Fruit fly (Drosophila melanogaster): Measurements from ENCODE around the gene Mst84Dc.

The Mst84Dc gene

dm6 chr3R:7364573-7364972 is at the start of gene Mst84Dc:
TSS of gene Mst84Dc (minus strand) at chr3R:7364673.
- no peak for TF ChIP-seq CG17801 (GFP tag; optimal IDR thresholded peaks at IDR 0.05; ENCODE audit: partially characterized antibody)

dm6 chr3R:7406569-7406968 is 42.1 kb upstream of the Mst84Dc start, which contains the start of gene Ir84a:
TSS of gene Ir84a (plus strand) at chr3R:7406869.
- TF ChIP-seq CG17801 (GFP tag; optimal IDR thresholded peaks at IDR 0.05; ENCODE audit: partially characterized antibody): no peak

DNA sequence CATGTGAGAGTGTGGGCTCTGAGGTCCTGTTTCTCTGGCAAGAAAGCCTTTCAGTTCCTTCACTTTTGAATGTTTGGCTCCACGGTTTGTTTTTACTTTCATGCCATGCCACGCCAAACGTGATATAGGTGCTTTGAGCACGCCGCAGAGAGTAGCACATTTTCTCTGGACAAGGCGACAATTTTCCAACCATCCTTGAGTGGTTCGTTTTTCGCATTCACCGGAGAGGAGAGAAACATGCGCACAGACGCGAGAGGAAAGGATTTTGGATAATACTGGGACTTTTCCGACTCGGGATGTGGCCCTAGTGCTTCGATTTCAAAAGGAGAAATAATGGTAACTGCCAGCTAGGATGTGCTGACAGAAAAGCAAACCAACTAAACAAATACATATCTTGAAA is 29.6 kb upstream of the Mst84Dc start:
- TF ChIP-seq CG17801 (GFP tag; optimal IDR thresholded peaks at IDR 0.05; ENCODE audit: partially characterized antibody): no peak

- no peak for TF ChIP-seq CG17801 (GFP tag; optimal IDR thresholded peaks at IDR 0.05; ENCODE audit: partially characterized antibody)
Measured at dm6 chr3R:7391113-7391512, 26.6 kb upstream of the Mst84Dc start, which contains the start of gene CG42650. TSS of gene CG42650 (plus strand) at chr3R:7391413.

DNA sequence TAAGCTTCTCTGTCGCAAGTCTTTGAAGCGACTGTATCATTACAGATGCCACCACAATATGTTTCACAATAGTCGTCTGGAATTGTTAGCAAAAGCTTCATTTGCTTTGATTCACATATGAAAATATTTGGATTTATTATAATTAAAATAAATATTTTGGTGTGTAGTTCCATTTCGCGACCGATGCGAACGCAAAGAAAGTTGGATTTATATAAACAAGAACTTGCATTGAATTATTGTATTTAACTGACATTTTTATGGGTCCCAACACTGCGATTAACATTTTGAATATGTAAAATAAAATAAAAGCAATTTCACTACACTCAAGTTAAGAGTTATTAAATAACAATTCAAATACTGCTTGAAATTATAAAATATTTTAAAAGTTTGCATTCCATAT is 4.7 kb upstream of the Mst84Dc start, which contains the start of gene MstProx:
Gene MstProx (minus strand): TSS at position 101 of the 400 bp plus-strand sequence.
- no peak for TF ChIP-seq CG17801 (GFP tag; optimal IDR thresholded peaks at IDR 0.05; ENCODE audit: partially characterized antibody)

dm6 chr3R:7365527-7365926 is 1.1 kb upstream of the Mst84Dc start, which contains the start of the genes Mst84Db and Mst84Da:
TSS of gene Mst84Db (minus strand) at chr3R:7365627.
TSS of gene Mst84Da (plus strand) at chr3R:7365850.
- TF ChIP-seq CG17801 (GFP tag; optimal IDR thresholded peaks at IDR 0.05; ENCODE audit: partially characterized antibody): no peak

DNA sequence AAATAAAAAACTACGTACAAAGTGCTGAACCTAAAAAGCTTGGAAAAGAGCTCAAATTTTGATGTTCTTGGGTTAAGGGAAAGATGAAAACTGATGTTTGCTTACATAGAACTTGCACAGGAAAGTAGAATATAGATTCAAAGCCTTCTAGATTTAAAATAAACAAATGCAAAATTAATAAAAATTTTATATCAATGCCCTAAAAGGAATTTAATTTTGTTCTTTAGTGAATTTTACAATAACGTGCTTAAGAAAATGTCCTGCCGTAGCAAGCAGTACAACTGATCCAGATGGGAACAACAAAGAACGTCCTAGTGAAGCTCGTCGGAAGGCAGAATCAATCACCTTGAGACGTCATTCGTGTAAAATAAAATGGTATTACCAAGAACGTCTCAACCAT is 800 bp downstream of the Mst84Dc start, which contains the start of gene Mst84Dd:
Gene Mst84Dd (minus strand): TSS at position 101 of the 400 bp plus-strand sequence.
- no peak for TF ChIP-seq CG17801 (GFP tag; optimal IDR thresholded peaks at IDR 0.05; ENCODE audit: partially characterized antibody)

dm6 chr3R:7362023-7362422 is 2.5 kb downstream of the Mst84Dc start, which contains the start of gene CG17944:
TSS of gene CG17944 (minus strand) at chr3R:7362123.
- TF ChIP-seq CG17801 (GFP tag; optimal IDR thresholded peaks at IDR 0.05; ENCODE audit: partially characterized antibody): no peak

dm6 chr3R:7349452-7349851 is 15.0 kb downstream of the Mst84Dc start, which contains the start of gene CG43290:
TSS of gene CG43290 (minus strand) at chr3R:7349552.
- no peak for TF ChIP-seq CG17801 (GFP tag; optimal IDR thresholded peaks at IDR 0.05; ENCODE audit: partially characterized antibody)

DNA sequence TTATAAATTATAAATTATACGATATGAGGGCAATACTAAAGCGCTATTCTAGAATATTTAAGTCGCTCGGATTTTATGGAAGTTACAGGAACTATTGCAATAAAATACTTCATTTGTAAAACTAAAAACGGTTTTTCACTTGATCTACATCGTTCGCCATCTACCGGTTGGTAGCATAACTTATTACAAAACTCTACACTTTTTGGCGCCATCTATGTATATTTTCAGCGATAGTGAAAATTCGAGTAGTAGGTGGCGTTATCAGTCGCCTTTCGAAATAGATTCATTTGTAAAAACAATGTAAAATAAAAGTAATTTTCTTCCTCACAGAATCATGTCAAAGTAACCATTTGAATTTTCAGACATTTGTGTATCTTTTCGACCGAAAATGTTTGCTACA is 18.0 kb downstream of the Mst84Dc start, which contains the start of gene nxf4:
Gene nxf4 (plus strand): TSS at position 286 of the 400 bp plus-strand sequence.
- no peak for TF ChIP-seq CG17801 (GFP tag; optimal IDR thresholded peaks at IDR 0.05; ENCODE audit: partially characterized antibody)

dm6 chr3R:7344769-7345168 is 19.7 kb downstream of the Mst84Dc start, which contains the start of gene CG31496:
TSS of gene CG31496 (plus strand) at chr3R:7345069.
- TF ChIP-seq CG17801 (GFP tag; optimal IDR thresholded peaks at IDR 0.05; ENCODE audit: partially characterized antibody): no peak

DNA sequence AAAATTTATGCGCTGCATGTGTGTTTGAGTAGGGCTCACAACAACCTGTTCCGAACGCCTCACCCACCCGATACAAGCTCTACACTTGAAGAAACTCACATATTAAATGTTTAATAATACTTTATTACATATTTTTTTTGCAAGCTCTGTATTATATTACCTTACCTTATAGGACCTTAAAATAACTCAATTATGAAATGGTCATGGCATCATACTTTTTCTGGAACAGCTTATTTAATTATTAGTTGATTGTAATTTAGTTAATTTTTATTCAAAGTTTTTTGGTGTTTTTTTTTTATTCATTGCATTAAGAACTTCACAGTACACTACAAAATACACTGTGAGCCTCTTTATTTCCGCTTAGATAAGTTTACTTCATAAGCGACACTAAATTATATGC is 28.0 kb downstream of the Mst84Dc start:
- no peak for TF ChIP-seq CG17801 (GFP tag; optimal IDR thresholded peaks at IDR 0.05; ENCODE audit: partially characterized antibody)

- TF ChIP-seq CG17801 (GFP tag; optimal IDR thresholded peaks at IDR 0.05; ENCODE audit: partially characterized antibody): no peak
Measured at dm6 chr3R:7334613-7335012, 29.9 kb downstream of the Mst84Dc start.

dm6 chr3R:7330695-7331094 is 33.8 kb downstream of the Mst84Dc start:
- no peak for TF ChIP-seq CG17801 (GFP tag; optimal IDR thresholded peaks at IDR 0.05; ENCODE audit: partially characterized antibody)

DNA sequence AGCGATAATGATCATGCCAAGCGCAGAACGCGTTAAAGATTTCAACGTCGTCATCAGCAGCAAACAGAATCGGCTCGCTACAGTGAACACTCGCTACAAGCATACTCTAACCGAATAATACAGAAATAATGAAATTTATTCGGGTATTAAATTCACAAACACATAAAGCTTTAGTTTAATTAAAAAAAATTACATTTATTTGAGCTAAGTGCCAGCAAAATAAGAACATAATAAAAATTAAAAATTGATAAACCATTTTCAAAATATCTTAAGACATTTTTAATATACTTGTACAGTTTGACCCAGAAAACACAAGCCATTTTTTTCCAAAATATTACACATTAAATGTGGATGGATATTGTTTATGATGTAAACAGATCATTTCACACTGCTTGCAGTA is 38.3 kb downstream of the Mst84Dc start:
- TF ChIP-seq CG17801 (GFP tag; optimal IDR thresholded peaks at IDR 0.05; ENCODE audit: partially characterized antibody): no peak

dm6 chr3R:7322549-7322948 is 41.9 kb downstream of the Mst84Dc start:
- TF ChIP-seq CG17801 (GFP tag; optimal IDR thresholded peaks at IDR 0.05; ENCODE audit: partially characterized antibody): no peak

- no peak for TF ChIP-seq CG17801 (GFP tag; optimal IDR thresholded peaks at IDR 0.05; ENCODE audit: partially characterized antibody)
Measured at dm6 chr3R:7317107-7317506, 47.4 kb downstream of the Mst84Dc start, which contains the start of gene CG10029. TSS of gene CG10029 (minus strand) at chr3R:7317207.
